Fruit fly (Drosophila melanogaster) whole organism, prepupa: ENCODE results near the gene Pde11.

Source experiments
- CG11902 ChIP-seq: fragments of 200-800 bp; sonication (Bioruptor generic); optimal IDR thresholded peaks from 3 replicates; lab custom pipeline; 2016; ENCODE audit warnings: missing biosample characterization, missing genetic modification characterization
- CG1621 ChIP-seq: fragments of 200-800 bp; sonication (Bioruptor generic); optimal IDR thresholded peaks from 3 replicates; lab custom pipeline; 2018; ENCODE audit warnings: missing biosample characterization, mild to moderate bottlenecking, missing genetic modification characterization
- CG16779 ChIP-seq: fragments of 200-800 bp; sonication (Bioruptor generic); optimal IDR thresholded peaks from 3 replicates; lab custom pipeline; 2017; ENCODE audit warnings: missing biosample characterization, mild to moderate bottlenecking, missing genetic modification characterization
- CG9139 ChIP-seq: fragments of 200-800 bp; sonication (Bioruptor generic); optimal IDR thresholded peaks from 3 replicates; lab custom pipeline; 2017; ENCODE audit warnings: missing biosample characterization, mild to moderate bottlenecking, missing genetic modification characterization
- OdsH ChIP-seq: fragments of 200-800 bp; sonication (Bioruptor generic); optimal IDR thresholded peaks from 3 replicates; lab custom pipeline; 2016; ENCODE audit warnings: missing biosample characterization, missing genetic modification characterization
- Smox ChIP-seq: fragments of 200-800 bp; sonication (Bioruptor generic); optimal IDR thresholded peaks from 3 replicates; lab custom pipeline; 2016; ENCODE audit warnings: missing biosample characterization, missing genetic modification characterization
- fd59A ChIP-seq: fragments of 200-800 bp; sonication (Bioruptor generic); optimal IDR thresholded peaks from 2 replicates; lab custom pipeline; 2017; ENCODE audit warnings: missing biosample characterization, mild to moderate bottlenecking, missing genetic modification characterization, missing genetic modification reagents
- fkh ChIP-seq: fragments of 200-800 bp; sonication (Bioruptor generic); optimal IDR thresholded peaks from 3 replicates; lab custom pipeline; 2017; ENCODE audit warnings: missing biosample characterization, mild to moderate bottlenecking, missing genetic modification characterization, moderate library complexity
- ss ChIP-seq, 2 experiments: fragments of 200-800 bp; sonication (Bioruptor generic); optimal IDR thresholded peaks; 2 replicates in 1 of 2; 3 replicates in 1 of 2; lab custom pipeline; 2017 to 2018; ENCODE audit warnings: mild to moderate bottlenecking in 2 of 2, missing biosample characterization in 2 of 2, missing genetic modification characterization in 2 of 2, moderate library complexity in 1 of 2

- TF ChIP-seq Smox (GFP tag; lab: Kevin White, UChicago) (peak; percentile 43), fkh (no peak), CG11902 (GFP tag; lab: Kevin White, UChicago) (no peak), CG16779 (peak; percentile 57), CG9139 (GFP tag; lab: Kevin White, UChicago) (no peak), ss (GFP tag; optimal IDR thresholded peaks at IDR 0.05; lab: Kevin White, UChicago) (no peak), fd59A (GFP tag; lab: Kevin White, UChicago) (no peak), OdsH (GFP tag; lab: Kevin White, UChicago) (peak; percentile 47), CG1621 (tag; lab: Kevin White, UChicago) (peak; percentile 10)
Measured at dm6 chr2L:18628104-18628503, 38.0 kb upstream of the Pde11 start.
